Worm (Caenorhabditis elegans) whole organism, L1 larva: Measurements from ENCODE around the gene E02H1.6.

Experiments
- C04F5.9 ChIP-seq: sonication (generic microtip); optimal IDR thresholded peaks from 2 replicates; lab custom pipeline; 2016; ENCODE audit warnings: missing genetic modification characterization, missing compliant biosample characterization
- C16A3.4 ChIP-seq: fragments of 150-350 bp; optimal IDR thresholded peaks from 2 replicates; lab custom pipeline; 2014; ENCODE audit warnings: missing biosample characterization, missing genetic modification characterization
- C34B4.2 ChIP-seq: sonication (generic microtip); optimal IDR thresholded peaks from 2 replicates; lab custom pipeline; 2017; ENCODE audit warnings: mild to moderate bottlenecking, missing genetic modification characterization, missing compliant biosample characterization
- F16B12.6 ChIP-seq: fragments of 150-350 bp; optimal IDR thresholded peaks from 2 replicates; lab custom pipeline; 2014; ENCODE audit warnings: missing biosample characterization, missing genetic modification characterization
- Y116A8C.19 ChIP-seq: sonication (generic microtip); optimal IDR thresholded peaks from 2 replicates; lab custom pipeline; 2016; ENCODE audit warnings: missing compliant biosample characterization, missing genetic modification characterization, borderline replicate concordance
- aha-1 ChIP-seq: fragments of 150-350 bp; optimal IDR thresholded peaks from 2 replicates; lab custom pipeline; 2014; ENCODE audit warnings: missing biosample characterization, missing genetic modification characterization
- alr-1 ChIP-seq: fragments of 200-800 bp; sonication (Bioruptor generic); optimal IDR thresholded peaks from 2 replicates; lab custom pipeline; 2018; ENCODE audit warnings: borderline replicate concordance, mild to moderate bottlenecking, missing genetic modification characterization, missing compliant biosample characterization
- ama-1 ChIP-seq: fragments of 150-350 bp; optimal IDR thresholded peaks from 2 replicates; lab custom pipeline; 2014
- blmp-1 ChIP-seq: fragments of 150-350 bp; optimal IDR thresholded peaks from 2 replicates; lab custom pipeline; 2014; ENCODE audit warnings: missing biosample characterization, missing genetic modification characterization
- ceh-63 ChIP-seq: fragments of 200-800 bp; sonication (Bioruptor generic); optimal IDR thresholded peaks from 2 replicates; lab custom pipeline; 2018; ENCODE audit warnings: mild to moderate bottlenecking, missing genetic modification characterization, missing compliant biosample characterization
- ceh-88 ChIP-seq: fragments of 200-800 bp; sonication (Bioruptor generic); IDR thresholded peaks from 2 replicates; pipeline ENCODE4 v1.3.6; 2022; ENCODE audit warnings: missing genetic modification characterization, missing compliant biosample characterization
- ceh-90 ChIP-seq: sonication (generic microtip); optimal IDR thresholded peaks from 2 replicates; lab custom pipeline; 2016; ENCODE audit warnings: missing genetic modification characterization, missing compliant biosample characterization
- ces-1 ChIP-seq: fragments of 150-350 bp; optimal IDR thresholded peaks from 2 replicates; lab custom pipeline; 2014; ENCODE audit warnings: missing biosample characterization, missing genetic modification reagents, missing genetic modification characterization
- dpl-1 ChIP-seq, 3 experiments: fragments of 150-350 bp in 2 of 3; sonication (generic microtip) in 1 of 3; optimal IDR thresholded peaks; 2 replicates each; lab custom pipeline; 2014 to 2017; ENCODE audit warnings: missing biosample characterization in 3 of 3, missing genetic modification characterization in 3 of 3, missing genetic modification reagents in 3 of 3
- efl-3 ChIP-seq: fragments of 200-800 bp; sonication (Bioruptor generic); optimal IDR thresholded peaks from 2 replicates; lab custom pipeline; 2018; ENCODE audit warnings: mild to moderate bottlenecking, missing genetic modification characterization, missing compliant biosample characterization
- egl-13 ChIP-seq: sonication (generic microtip); optimal IDR thresholded peaks from 2 replicates; lab custom pipeline; 2016; ENCODE audit warnings: missing genotype, missing genetic modification reagents, missing genetic modification characterization, missing compliant biosample characterization
- egl-27 ChIP-seq, 2 experiments: fragments of 150-350 bp in 1 of 2; sonication (generic microtip); optimal IDR thresholded peaks; 3 replicates each; lab custom pipeline; 2017 to 2018; ENCODE audit warnings: missing biosample characterization in 2 of 2, missing genetic modification characterization in 2 of 2, missing genetic modification reagents in 2 of 2
- elt-2 ChIP-seq: sonication (generic microtip); optimal IDR thresholded peaks from 2 replicates; lab custom pipeline; 2016; ENCODE audit warnings: missing genetic modification characterization, mild to moderate bottlenecking, inconsistent platforms, missing compliant biosample characterization, missing genetic modification reagents
- elt-3 ChIP-seq, 6 experiments: fragments of 150-350 bp in 1 of 6; sonication (generic microtip); optimal IDR thresholded peaks; 2 replicates each; lab custom pipeline; 2017 to 2018; ENCODE audit warnings: missing biosample characterization in 6 of 6, missing genetic modification characterization in 6 of 6, inconsistent platforms in 1 of 6
- ets-5 ChIP-seq: fragments of 200-800 bp; sonication (Bioruptor generic); IDR thresholded peaks from 2 replicates; pipeline ENCODE4 v1.3.6; 2022; ENCODE audit warnings: missing genetic modification characterization, missing compliant biosample characterization
- fkh-8 ChIP-seq: sonication (generic microtip); optimal IDR thresholded peaks from 2 replicates; lab custom pipeline; 2016; ENCODE audit warnings: mild to moderate bottlenecking, missing genetic modification characterization, missing compliant biosample characterization
- fos-1 ChIP-seq: fragments of 150-350 bp; optimal IDR thresholded peaks from 2 replicates; lab custom pipeline; 2014; ENCODE audit warnings: missing biosample characterization, missing genetic modification characterization
- grh-1 ChIP-seq: fragments of 200-800 bp; sonication (Bioruptor generic); IDR thresholded peaks from 2 replicates; pipeline ENCODE4 v1.3.6; 2022; ENCODE audit warnings: missing genetic modification reagents, missing genetic modification characterization, missing compliant biosample characterization
- hlh-4 ChIP-seq: sonication (generic microtip); optimal IDR thresholded peaks from 2 replicates; lab custom pipeline; 2016; ENCODE audit warnings: mild to moderate bottlenecking, missing genetic modification characterization, missing compliant biosample characterization
- irx-1 ChIP-seq: sonication (generic microtip); optimal IDR thresholded peaks from 2 replicates; lab custom pipeline; 2016; ENCODE audit warnings: missing genetic modification characterization, missing compliant biosample characterization
- jun-1 ChIP-seq: fragments of 150-350 bp; optimal IDR thresholded peaks from 2 replicates; lab custom pipeline; 2014; ENCODE audit warnings: missing biosample characterization, missing genetic modification reagents, missing genetic modification characterization
- lin-13 ChIP-seq: fragments of 150-350 bp; optimal IDR thresholded peaks from 2 replicates; lab custom pipeline; 2014; ENCODE audit warnings: missing biosample characterization, missing genetic modification reagents, missing genetic modification characterization
- lin-15B ChIP-seq: fragments of 150-350 bp; sonication (generic microtip); optimal IDR thresholded peaks from 3 replicates; lab custom pipeline; 2014; ENCODE audit warnings: missing biosample characterization, missing genetic modification characterization
- lin-35 ChIP-seq, 2 experiments: fragments of 150-350 bp; optimal IDR thresholded peaks; 2 replicates each; lab custom pipeline; 2014; ENCODE audit warnings: missing biosample characterization in 2 of 2, missing genetic modification characterization in 2 of 2, missing genetic modification reagents in 2 of 2
- lin-39 ChIP-seq: fragments of 150-350 bp; optimal IDR thresholded peaks from 2 replicates; lab custom pipeline; 2014; ENCODE audit warnings: missing biosample characterization, missing genetic modification reagents, missing genetic modification characterization
- lir-3 ChIP-seq: sonication (generic microtip); optimal IDR thresholded peaks from 2 replicates; lab custom pipeline; 2016; ENCODE audit warnings: mild to moderate bottlenecking, missing genetic modification characterization, moderate library complexity, missing compliant biosample characterization; ENCODE audit not compliant: poor library complexity
- lsy-2 ChIP-seq, 2 experiments: fragments of 150-350 bp; optimal IDR thresholded peaks; 2 replicates each; lab custom pipeline; 2014; ENCODE audit warnings: missing biosample characterization in 2 of 2, missing genetic modification characterization in 2 of 2
- nhr-11 ChIP-seq: fragments of 150-350 bp; optimal IDR thresholded peaks from 2 replicates; lab custom pipeline; 2014; ENCODE audit warnings: missing biosample characterization, missing genetic modification characterization
- nhr-12 ChIP-seq: sonication (generic microtip); optimal IDR thresholded peaks from 2 replicates; lab custom pipeline; 2017; ENCODE audit warnings: missing biosample characterization, missing genetic modification characterization
- nhr-20 ChIP-seq: sonication (generic microtip); optimal IDR thresholded peaks from 2 replicates; lab custom pipeline; 2016; ENCODE audit warnings: mild to moderate bottlenecking, missing genetic modification characterization, missing compliant biosample characterization
- nhr-237 ChIP-seq: fragments of 150-350 bp; optimal IDR thresholded peaks from 2 replicates; lab custom pipeline; 2014; ENCODE audit warnings: missing biosample characterization, missing genetic modification characterization
- nhr-28 ChIP-seq: fragments of 150-350 bp; optimal IDR thresholded peaks from 2 replicates; lab custom pipeline; 2014; ENCODE audit warnings: missing biosample characterization, missing genetic modification characterization
- nhr-47 ChIP-seq: sonication (generic microtip); optimal IDR thresholded peaks from 2 replicates; lab custom pipeline; 2016; ENCODE audit warnings: mild to moderate bottlenecking, missing genetic modification characterization, moderate library complexity, missing compliant biosample characterization
- nhr-71 ChIP-seq: sonication (generic microtip); optimal IDR thresholded peaks from 2 replicates; lab custom pipeline; 2016; ENCODE audit warnings: mild to moderate bottlenecking, missing genetic modification characterization, moderate library complexity, missing compliant biosample characterization
- nhr-76 ChIP-seq: sonication (generic microtip); optimal IDR thresholded peaks from 2 replicates; lab custom pipeline; 2017; ENCODE audit warnings: missing biosample characterization, missing genetic modification characterization
- nhr-85 ChIP-seq: sonication (generic microtip); peaks from one replicate; lab custom pipeline; 2016; ENCODE audit warnings: missing genetic modification characterization, inconsistent platforms, missing compliant biosample characterization
- nhr-90 ChIP-seq: sonication (generic microtip); optimal IDR thresholded peaks from 2 replicates; lab custom pipeline; 2016; ENCODE audit warnings: mild to moderate bottlenecking, missing genetic modification characterization, missing compliant biosample characterization; ENCODE audit not compliant: poor library complexity
- pag-3 ChIP-seq: sonication (generic microtip); optimal IDR thresholded peaks from 2 replicates; lab custom pipeline; 2017; ENCODE audit warnings: missing genetic modification characterization, mild to moderate bottlenecking, missing compliant biosample characterization, antibody characterized with exemption, borderline replicate concordance; ENCODE audit not compliant: insufficient read depth
- skn-1 ChIP-seq: fragments of 150-350 bp; optimal IDR thresholded peaks from 2 replicates; lab custom pipeline; 2014; ENCODE audit warnings: missing biosample characterization, missing genetic modification characterization
- snpc-4 ChIP-seq: fragments of 150-350 bp; optimal IDR thresholded peaks from 2 replicates; lab custom pipeline; 2014; ENCODE audit warnings: missing biosample characterization, missing genetic modification characterization
- sup-37 ChIP-seq: fragments of 200-800 bp; sonication (Bioruptor generic); optimal IDR thresholded peaks from 2 replicates; lab custom pipeline; 2018; ENCODE audit warnings: mild to moderate bottlenecking, missing genetic modification characterization, missing compliant biosample characterization
- swsn-7 ChIP-seq: sonication (generic microtip); optimal IDR thresholded peaks from 2 replicates; lab custom pipeline; 2016; ENCODE audit warnings: missing genetic modification characterization, missing compliant biosample characterization
- tlp-1 ChIP-seq: fragments of 150-350 bp; optimal IDR thresholded peaks from 2 replicates; lab custom pipeline; 2014; ENCODE audit warnings: missing biosample characterization, missing genetic modification characterization
- unc-130 ChIP-seq: fragments of 150-350 bp; optimal IDR thresholded peaks from 2 replicates; lab custom pipeline; 2017; ENCODE audit warnings: missing biosample characterization, missing genetic modification characterization, inconsistent platforms
- unc-30 ChIP-seq: sonication (generic microtip); optimal IDR thresholded peaks from 2 replicates; lab custom pipeline; 2017; ENCODE audit warnings: missing biosample characterization, missing genetic modification characterization
- vab-15 ChIP-seq: sonication (generic microtip); optimal IDR thresholded peaks from 2 replicates; lab custom pipeline; 2017; ENCODE audit warnings: missing genotype, mild to moderate bottlenecking, missing genetic modification characterization, missing compliant biosample characterization
- xbp-1 ChIP-seq: sonication (generic microtip); optimal IDR thresholded peaks from 2 replicates; lab custom pipeline; 2016; ENCODE audit warnings: missing genetic modification characterization, missing compliant biosample characterization
- ztf-4 ChIP-seq: fragments of 150-350 bp; optimal IDR thresholded peaks from 2 replicates; lab custom pipeline; 2014; ENCODE audit warnings: missing biosample characterization, missing genetic modification characterization

The E02H1.6 gene

DNA sequence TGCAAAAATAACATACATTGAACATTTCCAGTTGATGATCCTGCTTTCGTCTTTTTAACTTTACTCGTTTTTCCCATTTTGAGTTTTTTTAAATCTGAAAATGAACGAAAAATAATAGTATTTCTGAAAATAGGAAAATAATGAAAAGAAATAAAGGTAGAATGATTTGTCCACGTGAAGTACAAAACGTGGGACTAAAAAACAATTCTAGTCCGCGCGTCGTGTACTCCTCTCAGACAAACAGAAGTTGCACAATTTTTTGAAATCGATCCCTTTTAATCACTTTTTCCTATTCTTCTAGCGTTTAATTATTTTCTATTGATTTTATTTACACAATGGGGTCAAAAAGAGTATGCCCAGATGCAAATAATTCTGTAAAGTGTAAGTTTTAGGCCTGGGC lies 5.4 kb upstream of the E02H1.6 start, which contains the start of the genes E02H1.1 and tag-124 (continued):
- peak; percentile 84 to 88 for TF ChIP-seq lsy-2 (tag; optimal IDR thresholded peaks at IDR 0.05; lab: Kevin White, UChicago)
- peak; percentile 42 for TF ChIP-seq jun-1 (tag; lab: Kevin White, UChicago)
- TF ChIP-seq lin-13 (GFP tag; lab: Kevin White, UChicago), result peak; percentile 16
- peak in 2 of 6 experiments; percentile 47 to 62 for TF ChIP-seq elt-3 (tag; optimal IDR thresholded peaks at IDR 0.05; lab: Kevin White, UChicago)
- peak; percentile 98 for TF ChIP-seq lir-3 (tag; lab: Kevin White, UChicago)
- peak; percentile 97 for TF ChIP-seq nhr-85 (tag; lab: Kevin White, UChicago)
- TF ChIP-seq elt-2, result peak; percentile 88
- peak; percentile 65 for TF ChIP-seq ceh-63 (GFP tag; lab: Kevin White, UChicago)
- TF ChIP-seq hlh-4 (tag; lab: Kevin White, UChicago), result peak; percentile 66
- TF ChIP-seq Y116A8C.19 (tag; lab: Kevin White, UChicago), result peak; percentile 93
- TF ChIP-seq dpl-1 (GFP tag; optimal IDR thresholded peaks at IDR 0.05; lab: Kevin White, UChicago), result peak; percentile 65 to 77 (median 73)
- no peak for TF ChIP-seq aha-1 (tag; lab: Kevin White, UChicago)
- peak; percentile 97 for TF ChIP-seq irx-1 (tag; lab: Kevin White, UChicago)
- no peak for TF ChIP-seq tlp-1
- peak; percentile 37 for TF ChIP-seq C34B4.2 (tag; lab: Kevin White, UChicago)
- TF ChIP-seq nhr-12, result no peak
- peak; percentile 94 for TF ChIP-seq nhr-90
- TF ChIP-seq snpc-4 (tag; lab: Kevin White, UChicago), result peak; percentile 38
- peak; percentile 91 for TF ChIP-seq swsn-7
- no peak for TF ChIP-seq pag-3 (tag; lab: Kevin White, UChicago)
- TF ChIP-seq grh-1 (GFP tag; lab: Robert Waterston, UW), result peak; percentile 76
- TF ChIP-seq egl-13, result peak; percentile 97
- TF ChIP-seq ztf-4 (tag; lab: Kevin White, UChicago), result peak; percentile 79
- TF ChIP-seq vab-15 (tag; lab: Kevin White, UChicago), result peak; percentile 65
- peak; percentile 62 for TF ChIP-seq skn-1
- TF ChIP-seq ceh-88 (GFP tag; lab: Robert Waterston, UW), result peak; percentile 84
- peak; percentile 61 for TF ChIP-seq fos-1 (tag; lab: Kevin White, UChicago)
- TF ChIP-seq ama-1 (lab: Kevin White, UChicago), result no peak
- peak; percentile 93 for TF ChIP-seq nhr-71 (tag; lab: Kevin White, UChicago)
- TF ChIP-seq lin-15B (tag; lab: Kevin White, UChicago), result peak; percentile 32
- TF ChIP-seq efl-3 (GFP tag; lab: Kevin White, UChicago), result peak; percentile 70
- TF ChIP-seq sup-37 (GFP tag; lab: Kevin White, UChicago), result peak; percentile 60
- TF ChIP-seq lin-39 (tag; lab: Kevin White, UChicago), result peak; percentile 62
- TF ChIP-seq unc-30 (tag; lab: Kevin White, UChicago), result peak; percentile 7
- TF ChIP-seq F16B12.6 (tag; lab: Kevin White, UChicago), result peak; percentile 33
- TF ChIP-seq xbp-1 (tag; lab: Kevin White, UChicago), result peak; percentile 92
- no peak for TF ChIP-seq ces-1 (GFP tag; lab: Kevin White, UChicago)
- peak; percentile 96 for TF ChIP-seq ceh-90
- TF ChIP-seq C16A3.4, result peak; percentile 23
- no peak for TF ChIP-seq nhr-76
- TF ChIP-seq nhr-47 (tag; lab: Kevin White, UChicago), result peak; percentile 93
- TF ChIP-seq nhr-20 (tag; lab: Kevin White, UChicago), result peak; percentile 94
- TF ChIP-seq egl-27 (tag; optimal IDR thresholded peaks at IDR 0.05; lab: Kevin White, UChicago), result no peak
- TF ChIP-seq lin-35 (GFP tag; optimal IDR thresholded peaks at IDR 0.05; lab: Kevin White, UChicago), result peak; percentile 73 to 76
- peak; percentile 50 for TF ChIP-seq blmp-1 (tag; lab: Kevin White, UChicago)
- TF ChIP-seq ets-5 (GFP tag; lab: Robert Waterston, UW), result no peak
- TF ChIP-seq fkh-8, result peak; percentile 84
- TF ChIP-seq alr-1 (tag; lab: Kevin White, UChicago), result no peak
- peak; percentile 66 for TF ChIP-seq nhr-11 (tag; lab: Kevin White, UChicago)
- TF ChIP-seq C04F5.9 (tag; lab: Kevin White, UChicago), result peak; percentile 92
- no peak for TF ChIP-seq nhr-237 (tag; lab: Kevin White, UChicago)
- TF ChIP-seq unc-130 (tag; lab: Kevin White, UChicago), result peak; percentile 56
- TF ChIP-seq nhr-28, result no peak
